Fruit fly (Drosophila melanogaster) whole organism, embryonic: Measurements from ENCODE around the gene Dad1.
A peak's percentile ranks its signal among the peaks of the same experiment; 100 is the strongest.

Source experiments
- B-H1 ChIP-seq: fragments of 200-800 bp; sonication (Bioruptor generic); IDR thresholded peaks from 3 replicates; pipeline ENCODE4 v1.3.6; 2022; ENCODE audit warnings: missing biosample characterization, missing genetic modification characterization
- B-H2 ChIP-seq: fragments of 200-800 bp; sonication (Bioruptor generic); optimal IDR thresholded peaks from 2 replicates; lab custom pipeline; 2018; ENCODE audit warnings: missing biosample characterization, mild to moderate bottlenecking, missing genetic modification characterization
- BtbVII ChIP-seq: fragments of 200-800 bp; sonication (Bioruptor generic); optimal IDR thresholded peaks from 3 replicates; lab custom pipeline; 2017; ENCODE audit warnings: missing biosample characterization, mild to moderate bottlenecking, missing genetic modification characterization
- CG10274 ChIP-seq: fragments of 200-800 bp; sonication (Bioruptor generic); optimal IDR thresholded peaks from 3 replicates; lab custom pipeline; 2017; ENCODE audit warnings: missing biosample characterization, mild to moderate bottlenecking, missing genetic modification characterization
- CG10959 ChIP-seq: fragments of 200-800 bp; sonication (Bioruptor generic); IDR thresholded peaks from 2 replicates; pipeline ENCODE4 v1.3.6; 2022; ENCODE audit warnings: missing biosample characterization, missing genetic modification characterization
- CG11504 ChIP-seq: fragments of 200-800 bp; sonication (Bioruptor generic); optimal IDR thresholded peaks from 3 replicates; lab custom pipeline; 2019; ENCODE audit warnings: missing biosample characterization, mild to moderate bottlenecking, missing genetic modification characterization, moderate library complexity
- CG11723 ChIP-seq: fragments of 200-800 bp; sonication (Bioruptor generic); optimal IDR thresholded peaks from 2 replicates; lab custom pipeline; 2017; ENCODE audit warnings: missing biosample characterization, mild to moderate bottlenecking, missing genetic modification characterization
- CG14441 ChIP-seq: fragments of 200-800 bp; sonication (Bioruptor generic); IDR thresholded peaks from 2 replicates; pipeline ENCODE4 v1.3.6; 2022; ENCODE audit warnings: missing biosample characterization, missing genetic modification characterization
- CG15073 ChIP-seq: fragments of 200-800 bp; sonication (Bioruptor generic); optimal IDR thresholded peaks from 2 replicates; lab custom pipeline; 2016; ENCODE audit warnings: missing biosample characterization, missing genetic modification characterization
- CG15696 ChIP-seq: fragments of 200-800 bp; sonication (Bioruptor generic); optimal IDR thresholded peaks from 2 replicates; lab custom pipeline; 2019; ENCODE audit warnings: missing biosample characterization, mild to moderate bottlenecking, missing genetic modification characterization, moderate library complexity
- CG1602 ChIP-seq: fragments of 200-800 bp; sonication (Bioruptor generic); optimal IDR thresholded peaks from 3 replicates; lab custom pipeline; 2016; ENCODE audit warnings: missing biosample characterization, missing genetic modification characterization
- CG17568 ChIP-seq: fragments of 200-800 bp; sonication (Bioruptor generic); optimal IDR thresholded peaks from 2 replicates; lab custom pipeline; 2018; ENCODE audit warnings: missing biosample characterization, mild to moderate bottlenecking, missing genetic modification characterization, moderate library complexity
- CG17612 ChIP-seq: fragments of 200-800 bp; sonication (Bioruptor generic); IDR thresholded peaks from 2 replicates; pipeline ENCODE4 v1.3.6; 2022; ENCODE audit warnings: missing biosample characterization, missing genetic modification characterization
- CG17912 ChIP-seq: fragments of 200-800 bp; sonication (Bioruptor generic); optimal IDR thresholded peaks from 2 replicates; lab custom pipeline; 2018; ENCODE audit warnings: missing biosample characterization, mild to moderate bottlenecking, missing genetic modification characterization
- CG2116 ChIP-seq: fragments of 200-800 bp; sonication (Bioruptor generic); optimal IDR thresholded peaks from 3 replicates; lab custom pipeline; 2018; ENCODE audit warnings: missing biosample characterization, mild to moderate bottlenecking, missing genetic modification characterization
- CG3407 ChIP-seq: fragments of 200-800 bp; sonication (Bioruptor generic); optimal IDR thresholded peaks from 2 replicates; lab custom pipeline; 2018; ENCODE audit warnings: missing biosample characterization, mild to moderate bottlenecking, missing genetic modification characterization
- CG34422 ChIP-seq: fragments of 200-800 bp; sonication (Bioruptor generic); IDR thresholded peaks from 3 replicates; pipeline ENCODE4 v1.3.6; 2022; ENCODE audit warnings: missing biosample characterization, missing genetic modification characterization
- CG4328 ChIP-seq: fragments of 200-800 bp; sonication (Bioruptor generic); optimal IDR thresholded peaks from 3 replicates; lab custom pipeline; 2017; ENCODE audit warnings: missing biosample characterization, missing genetic modification reagents, missing genetic modification characterization
- CG43689 ChIP-seq: fragments of 200-800 bp; sonication (Bioruptor generic); IDR thresholded peaks from 2 replicates; pipeline ENCODE4 v1.3.6; 2022; ENCODE audit warnings: missing biosample characterization, missing genetic modification characterization
- CG6654 ChIP-seq: fragments of 200-800 bp; sonication (Bioruptor generic); optimal IDR thresholded peaks from 2 replicates; lab custom pipeline; 2017; ENCODE audit warnings: missing biosample characterization, mild to moderate bottlenecking, missing genetic modification characterization
- CG8478 ChIP-seq: fragments of >200 bp; optimal IDR thresholded peaks from 2 replicates; lab custom pipeline; 2018
- Chrac-16 ChIP-seq: fragments of 200-800 bp; sonication (Bioruptor generic); optimal IDR thresholded peaks from 3 replicates; lab custom pipeline; 2016; ENCODE audit warnings: missing biosample characterization, missing genetic modification characterization
- Dll ChIP-seq: fragments of 200-800 bp; sonication (Bioruptor generic); IDR thresholded peaks from 4 replicates; pipeline ENCODE4 v1.3.6; 2022; ENCODE audit warnings: missing biosample characterization, missing genetic modification characterization; ENCODE audit not compliant: partially characterized antibody
- Drgx ChIP-seq: fragments of 200-800 bp; sonication (Bioruptor generic); IDR thresholded peaks from 2 replicates; pipeline ENCODE4 v1.3.6; 2022; ENCODE audit warnings: missing biosample characterization, missing genetic modification characterization
- E2f1 ChIP-seq: fragments of 200-800 bp; sonication (Bioruptor generic); IDR thresholded peaks from 2 replicates; pipeline ENCODE4 v1.3.6; 2022; ENCODE audit warnings: missing biosample characterization, missing genetic modification characterization
- Elba2 ChIP-seq: fragments of 200-800 bp; sonication (Bioruptor generic); optimal IDR thresholded peaks from 3 replicates; lab custom pipeline; 2016; ENCODE audit warnings: missing biosample characterization, missing genetic modification characterization
- HHEX ChIP-seq: fragments of 200-800 bp; sonication (Bioruptor generic); optimal IDR thresholded peaks from 3 replicates; lab custom pipeline; 2017; ENCODE audit warnings: missing biosample characterization, mild to moderate bottlenecking, missing genetic modification characterization, missing genetic modification reagents
- Myb ChIP-seq: fragments of 200-800 bp; sonication (Bioruptor generic); optimal IDR thresholded peaks from 2 replicates; lab custom pipeline; 2016; ENCODE audit warnings: missing biosample characterization, missing genetic modification characterization
- NC2β ChIP-seq: fragments of 200-800 bp; sonication (Bioruptor generic); optimal IDR thresholded peaks from 2 replicates; lab custom pipeline; 2016; ENCODE audit warnings: missing biosample characterization, missing genetic modification characterization
- Optix ChIP-seq: fragments of 200-800 bp; sonication (Bioruptor generic); IDR thresholded peaks from 3 replicates; pipeline ENCODE4 v1.3.6; 2022; ENCODE audit warnings: missing biosample characterization, missing genetic modification characterization
- Scr ChIP-seq: fragments of 200-800 bp; sonication (Bioruptor generic); IDR thresholded peaks from 2 replicates; pipeline ENCODE4 v1.3.6; 2022; ENCODE audit warnings: missing biosample characterization, missing genetic modification characterization; ENCODE audit not compliant: partially characterized antibody
- Side ChIP-seq: fragments of 200-800 bp; sonication (Bioruptor generic); optimal IDR thresholded peaks from 2 replicates; lab custom pipeline; 2016; ENCODE audit warnings: missing biosample characterization, missing genetic modification characterization
- Sin3A ChIP-seq: fragments of >200 bp; optimal IDR thresholded peaks from 2 replicates; lab custom pipeline; 2018
- Sox102F ChIP-seq: fragments of 200-800 bp; sonication (Bioruptor generic); optimal IDR thresholded peaks from 2 replicates; lab custom pipeline; 2018; ENCODE audit warnings: missing biosample characterization, mild to moderate bottlenecking, missing genetic modification characterization, moderate library complexity
- az2 ChIP-seq: fragments of 200-800 bp; sonication (Bioruptor generic); optimal IDR thresholded peaks from 3 replicates; lab custom pipeline; 2016; ENCODE audit warnings: missing biosample characterization, missing genetic modification characterization
- cg ChIP-seq: fragments of 200-800 bp; sonication (Bioruptor generic); optimal IDR thresholded peaks from 3 replicates; lab custom pipeline; 2019; ENCODE audit warnings: missing biosample characterization, mild to moderate bottlenecking, missing genetic modification characterization, moderate library complexity
- dm ChIP-seq: fragments of 200-800 bp; sonication (Bioruptor generic); optimal IDR thresholded peaks from 3 replicates; lab custom pipeline; 2016; ENCODE audit warnings: missing biosample characterization, missing genetic modification characterization
- dmrt99B ChIP-seq: fragments of 200-800 bp; sonication (Bioruptor generic); optimal IDR thresholded peaks from 2 replicates; lab custom pipeline; 2018; ENCODE audit warnings: missing biosample characterization, mild to moderate bottlenecking, missing genetic modification characterization, moderate library complexity
- eve ChIP-seq, 2 experiments: fragments of >200 bp; optimal IDR thresholded peaks; 2 replicates each; lab custom pipeline; 2017; ENCODE audit warnings: missing biosample characterization in 2 of 2, missing genetic modification characterization in 2 of 2
- gem ChIP-seq: fragments of 200-800 bp; sonication (Bioruptor generic); optimal IDR thresholded peaks from 2 replicates; lab custom pipeline; 2019; ENCODE audit warnings: missing biosample characterization, mild to moderate bottlenecking, missing genetic modification characterization, moderate library complexity
- hth ChIP-seq: fragments of >200 bp; optimal IDR thresholded peaks from 2 replicates; lab custom pipeline; 2017; ENCODE audit warnings: inconsistent platforms
- inv ChIP-seq: fragments of 200-800 bp; sonication (Bioruptor generic); IDR thresholded peaks from 2 replicates; pipeline ENCODE4 v1.3.6; 2022; ENCODE audit warnings: missing biosample characterization, missing genetic modification characterization; ENCODE audit not compliant: partially characterized antibody
- nerfin-1 ChIP-seq: fragments of 200-800 bp; sonication (Bioruptor generic); optimal IDR thresholded peaks from 3 replicates; lab custom pipeline; 2019; ENCODE audit warnings: missing biosample characterization, mild to moderate bottlenecking, missing genetic modification characterization, moderate library complexity
- nmo ChIP-seq: fragments of 200-800 bp; sonication (Bioruptor generic); optimal IDR thresholded peaks from 2 replicates; lab custom pipeline; 2018; ENCODE audit warnings: missing biosample characterization, mild to moderate bottlenecking, missing genetic modification characterization, moderate library complexity
- pb ChIP-seq: fragments of 200-800 bp; sonication (Bioruptor generic); optimal IDR thresholded peaks from 3 replicates; lab custom pipeline; 2016; ENCODE audit warnings: missing biosample characterization, missing genetic modification characterization
- rib ChIP-seq: fragments of 200-800 bp; sonication (Bioruptor generic); IDR thresholded peaks from 2 replicates; pipeline ENCODE4 v1.3.6; 2022; ENCODE audit warnings: missing biosample characterization, missing genetic modification characterization
- run ChIP-seq: fragments of 200-800 bp; sonication (Bioruptor generic); optimal IDR thresholded peaks from 3 replicates; lab custom pipeline; 2018; ENCODE audit warnings: missing biosample characterization, mild to moderate bottlenecking, missing genetic modification characterization
- scrt ChIP-seq: fragments of 200-800 bp; sonication (Bioruptor generic); optimal IDR thresholded peaks from 2 replicates; lab custom pipeline; 2018; ENCODE audit warnings: missing biosample characterization, mild to moderate bottlenecking, missing genetic modification characterization, moderate library complexity
- seq ChIP-seq: fragments of 200-800 bp; sonication (Bioruptor generic); IDR thresholded peaks from 2 replicates; pipeline ENCODE4 v1.3.6; 2022; ENCODE audit warnings: missing biosample characterization, missing genetic modification characterization
- slbo ChIP-seq: fragments of 200-800 bp; sonication (Bioruptor generic); IDR thresholded peaks from 2 replicates; pipeline ENCODE4 v1.3.6; 2022; ENCODE audit warnings: missing biosample characterization, missing genetic modification characterization

The Dad1 gene

dm6 chr2L:8403286-8404270 lies 19.6 kb upstream of the Dad1 start, which contains the start of gene emb (continued):
- TF ChIP-seq CG3407 (GFP tag; lab: Kevin White, UChicago): no peak
- peak; percentile 90 for TF ChIP-seq inv
- no peak for TF ChIP-seq Side (GFP tag; lab: Kevin White, UChicago)
- peak; percentile 100 for TF ChIP-seq CG2116 (GFP tag; lab: Kevin White, UChicago)
- no peak for TF ChIP-seq eve (GFP tag; optimal IDR thresholded peaks at IDR 0.05; lab: Kevin White, UChicago)
- TF ChIP-seq CG15073 (GFP tag; lab: Kevin White, UChicago): no peak
- TF ChIP-seq CG17568 (GFP tag; lab: Kevin White, UChicago): no peak
- peak; percentile 33 for TF ChIP-seq CG1602 (GFP tag; lab: Kevin White, UChicago)
- TF ChIP-seq dm (GFP tag; lab: Kevin White, UChicago): peak; percentile 83
- no peak for TF ChIP-seq gem
- peak; percentile 56 for TF ChIP-seq Chrac-16
- TF ChIP-seq seq (GFP tag; lab: Robert Waterston, UW): no peak
- TF ChIP-seq Dll (GFP tag; lab: Robert Waterston, UW): peak; percentile 94
- TF ChIP-seq CG14441 (GFP tag; lab: Robert Waterston, UW): peak; percentile 30; the same call in 1 of the 2 replicates
- no peak for TF ChIP-seq CG10274 (GFP tag; lab: Kevin White, UChicago)
- TF ChIP-seq CG10959: no peak
- no peak for TF ChIP-seq B-H1 (GFP tag; lab: Robert Waterston, UW)
- peak; percentile 59 for TF ChIP-seq Myb (GFP tag; lab: Kevin White, UChicago)
- TF ChIP-seq Drgx (GFP tag; lab: Robert Waterston, UW): peak; percentile 39; the same call in 1 of the 2 replicates
- peak; percentile 14 for TF ChIP-seq Elba2
- TF ChIP-seq CG8478 (lab: Kevin White, UChicago): peak; percentile 85
- TF ChIP-seq CG4328 (GFP tag; lab: Kevin White, UChicago): peak; percentile 40
- TF ChIP-seq Sin3A (lab: Kevin White, UChicago): peak; percentile 82
- peak; percentile 64 for TF ChIP-seq B-H2 (GFP tag; lab: Kevin White, UChicago)
- TF ChIP-seq run (tag; lab: Kevin White, UChicago): no peak
- no peak for TF ChIP-seq dmrt99B (tag; lab: Kevin White, UChicago)
- peak; percentile 51 for TF ChIP-seq az2 (GFP tag; lab: Kevin White, UChicago)
- TF ChIP-seq E2f1 (GFP tag; lab: Robert Waterston, UW): no peak
- peak; percentile 99 for TF ChIP-seq cg (GFP tag; lab: Kevin White, UChicago)
- TF ChIP-seq CG17912 (GFP tag; lab: Kevin White, UChicago): no peak
- TF ChIP-seq pb (GFP tag; lab: Kevin White, UChicago): peak; percentile 36
- no peak for TF ChIP-seq Optix (GFP tag; lab: Robert Waterston, UW)
- TF ChIP-seq CG15696 (tag; lab: Kevin White, UChicago): no peak
- TF ChIP-seq Scr (GFP tag; lab: Robert Waterston, UW): peak; percentile 94
- peak; percentile 47 for TF ChIP-seq NC2β (GFP tag; lab: Kevin White, UChicago)
- peak; percentile 89 for TF ChIP-seq nerfin-1 (tag; lab: Kevin White, UChicago)
- no peak for TF ChIP-seq scrt (GFP tag; lab: Kevin White, UChicago)
- TF ChIP-seq BtbVII (GFP tag; lab: Kevin White, UChicago): no peak
- peak; percentile 79; the same call in 1 of the 3 replicates for TF ChIP-seq CG34422 (GFP tag; lab: Robert Waterston, UW)
- TF ChIP-seq rib (GFP tag; lab: Robert Waterston, UW): peak; percentile 75
- no peak for TF ChIP-seq CG11504 (tag; lab: Kevin White, UChicago)
- peak; percentile 77 for TF ChIP-seq nmo (GFP tag; lab: Kevin White, UChicago)
- no peak for TF ChIP-seq HHEX (GFP tag; lab: Kevin White, UChicago)
- TF ChIP-seq slbo (GFP tag; lab: Robert Waterston, UW): peak; percentile 55
- no peak for TF ChIP-seq CG17612 (GFP tag; lab: Robert Waterston, UW)
- no peak for TF ChIP-seq CG11723 (GFP tag; lab: Kevin White, UChicago)
- no peak for TF ChIP-seq Sox102F (GFP tag; lab: Kevin White, UChicago)
- no peak for TF ChIP-seq CG43689 (GFP tag; lab: Robert Waterston, UW)
- TF ChIP-seq CG6654 (GFP tag; lab: Kevin White, UChicago): no peak
- TF ChIP-seq hth (lab: Kevin White, UChicago): no peak
